Worm (Caenorhabditis elegans) whole organism, L2 larva: ENCODE results near the gene math-33.
"Not testable (repeated sequence)": the region's sequence is repeated elsewhere in the genome, so short reads cannot be mapped to it uniquely, and the experiment has no call there.

ENCODE experiments used
- blmp-1 ChIP-seq: sonication (generic microtip); optimal IDR thresholded peaks from 2 replicates; lab custom pipeline; 2017; ENCODE audit warnings: missing genetic modification characterization, mild to moderate bottlenecking, missing compliant biosample characterization, antibody characterized with exemption, moderate library complexity; ENCODE audit not compliant: insufficient read depth
- mab-5 ChIP-seq: fragments of 150-350 bp; optimal IDR thresholded peaks from 2 replicates; lab custom pipeline; 2014; ENCODE audit warnings: missing biosample characterization, missing genetic modification characterization

DNA sequence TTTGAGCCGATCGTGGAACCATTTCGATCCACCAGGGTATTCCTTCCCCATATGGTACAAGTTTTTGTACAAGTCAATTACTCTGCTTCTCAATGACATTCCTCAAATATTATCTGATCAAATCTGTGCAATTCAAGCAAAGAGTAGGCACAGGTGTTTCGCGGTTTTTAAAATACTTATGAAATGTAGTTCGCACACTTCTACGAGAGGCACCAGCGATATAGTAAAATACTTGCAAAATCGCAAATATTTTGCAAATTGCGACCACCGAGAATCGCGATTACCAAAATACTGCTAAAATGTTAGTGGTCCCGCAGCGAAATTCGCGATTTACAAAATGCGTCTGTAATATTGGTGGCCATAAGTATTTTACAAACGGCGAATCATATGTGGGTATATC, 4.1 kb upstream of the math-33 start, which contains the start of gene Y42A5A.5:
- not testable (repeated sequence) for TF ChIP-seq blmp-1 (tag; lab: Kevin White, UChicago); mab-5
